Fruit fly (Drosophila melanogaster) whole organism, pupa: ENCODE results near the gene CG13894.

Experiments used
- CG10348 ChIP-seq: fragments of 200-800 bp; sonication (Bioruptor generic); IDR thresholded peaks from 2 replicates; pipeline ENCODE4 v1.3.6; 2022; ENCODE audit warnings: missing biosample characterization, missing genetic modification characterization
- CG12605 ChIP-seq: fragments of 200-800 bp; sonication (Bioruptor generic); IDR thresholded peaks from 2 replicates; pipeline ENCODE4 v1.3.6; 2022; ENCODE audit warnings: missing biosample characterization, missing genetic modification characterization
- CG13204 ChIP-seq: fragments of 200-800 bp; sonication (Bioruptor generic); optimal IDR thresholded peaks from 2 replicates; lab custom pipeline; 2018; ENCODE audit warnings: missing biosample characterization, mild to moderate bottlenecking, missing genetic modification characterization, moderate library complexity
- CG14655 ChIP-seq: fragments of 200-800 bp; sonication (Bioruptor generic); optimal IDR thresholded peaks from 3 replicates; lab custom pipeline; 2017; ENCODE audit warnings: mild to moderate bottlenecking, missing biosample characterization, missing genetic modification reagents, missing genetic modification characterization
- CG15710 ChIP-seq: fragments of 200-800 bp; sonication (Bioruptor generic); optimal IDR thresholded peaks from 2 replicates; lab custom pipeline; 2018; ENCODE audit warnings: missing biosample characterization, mild to moderate bottlenecking, missing genetic modification characterization, moderate library complexity
- CG17806 ChIP-seq: fragments of 200-800 bp; sonication (Bioruptor generic); optimal IDR thresholded peaks from 2 replicates; lab custom pipeline; 2018; ENCODE audit warnings: missing biosample characterization, mild to moderate bottlenecking, missing genetic modification characterization, moderate library complexity
- CG32121 ChIP-seq: fragments of 200-800 bp; sonication (Bioruptor generic); IDR thresholded peaks from 2 replicates; pipeline ENCODE4 v1.3.6; 2022; ENCODE audit warnings: missing biosample characterization, missing genetic modification characterization
- CG34367 ChIP-seq: fragments of 200-800 bp; sonication (Bioruptor generic); optimal IDR thresholded peaks from 2 replicates; lab custom pipeline; 2018; ENCODE audit warnings: missing biosample characterization, mild to moderate bottlenecking, missing genetic modification characterization
- CG4496 ChIP-seq: fragments of 200-800 bp; sonication (Bioruptor generic); IDR thresholded peaks from 3 replicates; pipeline ENCODE4 v1.3.6; 2022; ENCODE audit warnings: missing biosample characterization, missing genetic modification characterization
- CG8159 ChIP-seq: fragments of 200-800 bp; sonication (Bioruptor generic); optimal IDR thresholded peaks from 3 replicates; lab custom pipeline; 2018; ENCODE audit warnings: missing biosample characterization, mild to moderate bottlenecking, missing genetic modification characterization, moderate library complexity
- CG8301 ChIP-seq: fragments of 200-800 bp; sonication (Bioruptor generic); optimal IDR thresholded peaks from 2 replicates; lab custom pipeline; 2018; ENCODE audit warnings: missing biosample characterization, mild to moderate bottlenecking, missing genetic modification characterization
- CG9948 ChIP-seq: fragments of 200-800 bp; sonication (Bioruptor generic); optimal IDR thresholded peaks from 2 replicates; lab custom pipeline; 2018; ENCODE audit warnings: missing biosample characterization, mild to moderate bottlenecking, missing genetic modification characterization, moderate library complexity
- D1 ChIP-seq: fragments of 200-800 bp; sonication (Bioruptor generic); optimal IDR thresholded peaks from 2 replicates; lab custom pipeline; 2018; ENCODE audit warnings: missing biosample characterization, mild to moderate bottlenecking, missing genetic modification characterization, moderate library complexity
- EcR ChIP-seq: fragments of 200-800 bp; sonication (Bioruptor generic); optimal IDR thresholded peaks from 3 replicates; lab custom pipeline; 2019; ENCODE audit warnings: missing biosample characterization, missing genetic modification characterization, mild to moderate bottlenecking, moderate library complexity, missing genetic modification reagents
- Ets98B ChIP-seq: fragments of 200-800 bp; sonication (Bioruptor generic); IDR thresholded peaks from 2 replicates; pipeline ENCODE4 v1.3.6; 2022; ENCODE audit warnings: missing biosample characterization, missing genetic modification characterization
- Pif1A ChIP-seq: fragments of 200-800 bp; sonication (Bioruptor generic); optimal IDR thresholded peaks from 3 replicates; lab custom pipeline; 2016; ENCODE audit warnings: missing biosample characterization, missing genetic modification characterization
- Pif1B ChIP-seq: fragments of 200-800 bp; sonication (Bioruptor generic); optimal IDR thresholded peaks from 3 replicates; lab custom pipeline; 2016; ENCODE audit warnings: missing biosample characterization, missing genetic modification characterization
- Snoo ChIP-seq: fragments of 200-800 bp; sonication (Bioruptor generic); optimal IDR thresholded peaks from 3 replicates; lab custom pipeline; 2017; ENCODE audit warnings: missing biosample characterization, mild to moderate bottlenecking, missing genetic modification characterization, inconsistent platforms
- fd96Ca ChIP-seq: fragments of 200-800 bp; sonication (Bioruptor generic); IDR thresholded peaks from 3 replicates; pipeline ENCODE4 v1.3.6; 2022; ENCODE audit warnings: missing biosample characterization, missing genetic modification characterization
- gl ChIP-seq: fragments of 200-800 bp; sonication (Bioruptor generic); optimal IDR thresholded peaks from 2 replicates; lab custom pipeline; 2018; ENCODE audit warnings: missing biosample characterization, mild to moderate bottlenecking, missing genetic modification characterization
- rn ChIP-seq: fragments of 200-800 bp; sonication (Bioruptor generic); IDR thresholded peaks from 2 replicates; pipeline ENCODE4 v1.3.6; 2022; ENCODE audit warnings: missing biosample characterization, missing genetic modification characterization

CG13894 gene

DNA sequence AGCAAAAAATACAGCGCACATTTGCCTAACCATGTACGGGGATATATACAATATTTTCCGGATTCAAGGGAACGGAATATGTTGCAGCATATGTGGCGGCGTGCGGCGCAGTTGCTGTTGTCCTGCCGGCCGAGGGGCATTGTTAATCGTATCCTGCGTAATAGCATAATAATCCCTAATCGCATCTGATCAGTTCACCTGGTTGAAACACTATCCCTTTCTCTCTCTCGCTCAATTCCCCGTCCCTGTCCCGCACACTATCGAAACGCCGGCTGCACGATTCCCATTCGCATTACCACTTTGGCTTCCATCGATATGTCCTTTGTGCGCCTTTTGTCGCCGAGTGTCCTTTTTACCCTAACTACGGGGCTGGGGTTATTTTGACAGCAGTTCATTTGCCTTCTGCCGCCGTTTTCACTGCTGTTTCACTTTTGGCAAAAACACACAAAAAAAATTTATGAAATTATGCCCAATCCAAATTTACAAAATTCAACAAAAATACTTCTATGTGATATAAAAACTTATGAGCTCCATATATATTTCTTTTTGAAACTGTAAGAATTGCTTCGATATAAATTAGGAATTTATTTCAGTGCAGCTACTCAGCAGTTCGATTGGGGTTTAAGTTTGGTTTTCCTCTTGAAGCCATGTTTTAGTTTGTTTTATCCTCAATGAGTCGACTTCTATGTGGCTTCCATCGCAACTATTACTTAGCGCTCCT is 46.4 kb upstream of the CG13894 start:
- peak; percentile 34 for TF ChIP-seq CG9948 (tag; lab: Kevin White, UChicago)
- no peak for TF ChIP-seq EcR
- TF ChIP-seq CG15710 (tag; lab: Kevin White, UChicago): no peak
- no peak for TF ChIP-seq CG14655 (GFP tag; lab: Kevin White, UChicago)
- TF ChIP-seq CG4496 (GFP tag; lab: Robert Waterston, UW): no peak
- TF ChIP-seq gl (tag; lab: Kevin White, UChicago): no peak
- TF ChIP-seq CG34367 (tag; lab: Kevin White, UChicago): no peak
- TF ChIP-seq CG32121 (GFP tag; lab: Robert Waterston, UW): no peak
- TF ChIP-seq Pif1B (GFP tag; lab: Kevin White, UChicago): peak; percentile 40
- no peak for TF ChIP-seq D1
- no peak for TF ChIP-seq CG10348 (GFP tag; lab: Robert Waterston, UW)
- no peak for TF ChIP-seq Ets98B (GFP tag; lab: Robert Waterston, UW)
- no peak for TF ChIP-seq CG12605 (GFP tag; lab: Robert Waterston, UW)
- TF ChIP-seq CG17806: peak; percentile 52
- TF ChIP-seq Snoo (tag; lab: Kevin White, UChicago): peak; percentile 32
- TF ChIP-seq CG8301 (tag; lab: Kevin White, UChicago): no peak
- TF ChIP-seq fd96Ca: no peak
- no peak for TF ChIP-seq rn (GFP tag; lab: Robert Waterston, UW)
- peak; percentile 48 for TF ChIP-seq Pif1A (GFP tag; lab: Kevin White, UChicago)
- peak; percentile 23 for TF ChIP-seq CG8159 (tag; lab: Kevin White, UChicago)

DNA sequence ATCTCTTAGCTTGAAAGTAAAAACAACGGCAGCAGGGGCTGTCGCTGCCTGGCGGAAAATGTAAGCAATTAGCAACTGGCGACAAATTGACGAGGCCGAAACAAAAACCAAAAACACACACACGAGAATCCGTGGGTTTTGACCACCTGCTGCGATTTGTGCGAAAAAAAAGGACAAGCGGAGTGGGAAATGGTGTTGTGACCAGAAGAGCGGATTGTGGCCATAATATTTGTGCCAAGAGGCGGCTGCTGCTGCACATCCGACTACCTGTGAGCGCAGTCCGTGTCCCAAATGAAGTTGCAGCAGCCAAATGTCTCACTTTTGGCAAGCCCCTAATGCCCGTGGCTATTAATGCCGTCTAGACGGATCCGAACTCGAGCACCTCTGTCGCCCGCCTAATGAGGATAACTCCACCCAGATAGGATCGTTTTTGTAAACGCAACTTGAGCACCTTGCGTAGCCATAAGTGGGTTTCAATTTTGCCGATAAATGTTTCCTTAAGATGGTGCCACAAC is 45.4 kb upstream of the CG13894 start:
- TF ChIP-seq Pif1B (GFP tag; lab: Kevin White, UChicago): no peak
- no peak for TF ChIP-seq CG12605 (GFP tag; lab: Robert Waterston, UW)
- no peak for TF ChIP-seq Snoo (tag; lab: Kevin White, UChicago)
- no peak for TF ChIP-seq CG9948 (tag; lab: Kevin White, UChicago)
- TF ChIP-seq fd96Ca: no peak
- TF ChIP-seq CG34367 (tag; lab: Kevin White, UChicago): no peak
- TF ChIP-seq gl (tag; lab: Kevin White, UChicago): no peak
- TF ChIP-seq CG14655 (GFP tag; lab: Kevin White, UChicago): no peak
- no peak for TF ChIP-seq CG4496 (GFP tag; lab: Robert Waterston, UW)
- TF ChIP-seq CG10348 (GFP tag; lab: Robert Waterston, UW): no peak
- TF ChIP-seq CG15710 (tag; lab: Kevin White, UChicago): no peak
- TF ChIP-seq CG17806: no peak

DNA sequence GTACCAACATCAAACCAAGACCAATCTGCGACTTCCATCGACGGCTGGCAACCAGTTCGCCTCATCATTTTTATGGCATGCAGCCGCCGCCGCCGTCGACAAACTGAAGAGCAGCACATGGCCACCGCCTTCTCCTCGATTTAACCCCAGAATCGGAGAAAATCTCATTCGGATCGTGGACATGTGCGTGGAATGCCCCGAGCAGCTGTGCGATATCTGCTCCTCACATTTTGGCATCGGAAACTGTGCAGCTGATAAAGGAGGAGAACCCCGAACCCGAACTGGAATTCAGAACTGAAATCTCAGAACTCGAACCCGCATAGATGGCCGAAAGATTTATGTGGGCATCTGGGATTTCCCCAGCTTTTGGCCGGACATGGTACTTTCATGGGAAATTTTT is 44.2 kb upstream of the CG13894 start:
- TF ChIP-seq CG8159 (tag; lab: Kevin White, UChicago): no peak
- TF ChIP-seq CG9948 (tag; lab: Kevin White, UChicago): no peak
- TF ChIP-seq Pif1A (GFP tag; lab: Kevin White, UChicago): no peak
- TF ChIP-seq Ets98B (GFP tag; lab: Robert Waterston, UW): no peak
- TF ChIP-seq CG8301 (tag; lab: Kevin White, UChicago): no peak
- no peak for TF ChIP-seq CG17806
- TF ChIP-seq CG15710 (tag; lab: Kevin White, UChicago): no peak
- TF ChIP-seq D1: no peak
- no peak for TF ChIP-seq CG32121 (GFP tag; lab: Robert Waterston, UW)
- no peak for TF ChIP-seq CG14655 (GFP tag; lab: Kevin White, UChicago)
- TF ChIP-seq CG34367 (tag; lab: Kevin White, UChicago): no peak
- TF ChIP-seq EcR: no peak
- TF ChIP-seq fd96Ca: no peak
- TF ChIP-seq gl (tag; lab: Kevin White, UChicago): no peak

DNA sequence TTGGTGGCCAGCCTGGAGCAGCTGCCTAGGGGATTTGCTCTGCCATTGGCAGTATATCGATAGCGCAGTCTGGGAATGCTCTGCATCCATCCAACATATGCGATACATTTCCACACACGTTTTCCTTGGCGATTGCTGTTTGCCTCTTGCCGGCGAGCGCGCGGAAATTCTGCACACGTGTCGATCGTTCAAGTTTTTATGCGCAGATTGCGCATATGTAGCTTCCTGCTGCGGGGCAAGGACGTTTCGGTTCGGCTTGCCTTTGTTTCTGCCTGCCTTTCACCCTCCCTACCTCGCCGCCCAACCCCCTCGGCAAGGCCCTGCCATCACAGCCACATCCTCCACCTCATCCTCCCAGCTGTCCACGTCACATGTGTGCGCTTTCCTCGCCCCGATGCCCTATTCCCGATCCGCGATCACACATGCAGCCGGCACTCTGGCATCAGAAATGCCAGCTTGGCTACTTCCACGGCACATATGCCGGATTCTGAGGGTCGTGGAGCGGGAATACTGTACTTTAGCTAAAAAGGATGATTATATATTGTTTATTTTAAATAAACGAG is 43.5 kb upstream of the CG13894 start:
- TF ChIP-seq CG4496 (GFP tag; lab: Robert Waterston, UW): peak; percentile 32; the same call in 1 of the 3 replicates
- TF ChIP-seq EcR: peak; percentile 21
- TF ChIP-seq CG13204: peak; percentile 70
- TF ChIP-seq CG8159 (tag; lab: Kevin White, UChicago): no peak
- no peak for TF ChIP-seq Pif1B (GFP tag; lab: Kevin White, UChicago)

DNA sequence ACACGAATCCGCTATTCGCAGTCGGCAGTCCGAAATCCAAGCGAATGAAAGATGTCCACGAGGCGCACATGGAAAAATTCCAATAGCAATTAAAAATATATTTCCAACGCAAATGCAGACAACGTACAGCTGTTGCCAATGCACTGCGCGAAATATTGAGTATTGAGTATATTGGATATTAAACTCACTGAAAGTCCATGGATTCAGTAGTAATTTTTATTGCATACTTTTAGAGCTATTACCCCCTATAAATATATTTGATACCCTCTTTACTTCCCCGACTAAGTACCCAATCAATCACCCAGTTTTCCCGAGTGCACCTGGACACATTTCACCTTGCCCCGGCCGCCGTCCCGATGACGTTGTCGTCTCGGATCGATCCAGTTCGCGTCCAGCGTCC is 42.7 kb upstream of the CG13894 start:
- TF ChIP-seq CG8301 (tag; lab: Kevin White, UChicago) (peak; percentile 88), CG15710 (tag; lab: Kevin White, UChicago) (peak; percentile 9), rn (GFP tag; lab: Robert Waterston, UW) (peak; percentile 53; the same call in 1 of the 2 replicates), Pif1A (GFP tag; lab: Kevin White, UChicago) (peak; percentile 61), CG9948 (tag; lab: Kevin White, UChicago) (peak; percentile 34), gl (tag; lab: Kevin White, UChicago) (no peak), CG14655 (GFP tag; lab: Kevin White, UChicago) (peak; percentile 88), CG4496 (GFP tag; lab: Robert Waterston, UW) (peak; percentile 80), CG32121 (GFP tag; lab: Robert Waterston, UW) (peak; percentile 84), CG8159 (tag; lab: Kevin White, UChicago) (peak; percentile 38), Ets98B (GFP tag; lab: Robert Waterston, UW) (peak; percentile 88), CG17806 (peak; percentile 41), D1 (no peak), fd96Ca (peak; percentile 90), EcR (no peak), CG34367 (tag; lab: Kevin White, UChicago) (no peak), Snoo (tag; lab: Kevin White, UChicago) (no peak), CG12605 (GFP tag; lab: Robert Waterston, UW) (peak; percentile 70), CG10348 (GFP tag; lab: Robert Waterston, UW) (no peak), Pif1B (GFP tag; lab: Kevin White, UChicago) (no peak), CG13204 (no peak)
